Fruit fly (Drosophila melanogaster): Measurements from ENCODE around the gene CG4880.

CG4880 gene

dm6 chrX:16849517-16849916, 37.1 kb upstream of the CG4880 start:
- TF ChIP-seq rn (GFP tag; IDR thresholded peaks at IDR 0.05) (no peak), Pif1B (GFP tag; optimal IDR thresholded peaks at IDR 0.05) (no peak), CG8301 (tag; optimal IDR thresholded peaks at IDR 0.05) (no peak), CG14655 (GFP tag; optimal IDR thresholded peaks at IDR 0.05) (no peak), fd96Ca (GFP tag; IDR thresholded peaks at IDR 0.05) (no peak), CG9948 (tag; optimal IDR thresholded peaks at IDR 0.05) (no peak), CG12605 (GFP tag; IDR thresholded peaks at IDR 0.05) (no peak), Ets98B (GFP tag; IDR thresholded peaks at IDR 0.05) (no peak)

dm6 chrX:16854746-16855145, 31.9 kb upstream of the CG4880 start:
- TF ChIP-seq CG8301 (tag; optimal IDR thresholded peaks at IDR 0.05) = peak; percentile 26
- TF ChIP-seq EcR (GFP tag; optimal IDR thresholded peaks at IDR 0.05) = no peak
- TF ChIP-seq CG13204 (GFP tag; optimal IDR thresholded peaks at IDR 0.05) = no peak
- TF ChIP-seq CG17806 (tag; optimal IDR thresholded peaks at IDR 0.05) = no peak
- peak; percentile 23 for TF ChIP-seq CG14655 (GFP tag; optimal IDR thresholded peaks at IDR 0.05)
- no peak for TF ChIP-seq CG10348 (GFP tag; IDR thresholded peaks at IDR 0.05)
- TF ChIP-seq CG9948 (tag; optimal IDR thresholded peaks at IDR 0.05) = no peak
- peak; percentile 69 for TF ChIP-seq CG32121 (GFP tag; IDR thresholded peaks at IDR 0.05)
- peak; percentile 15 for TF ChIP-seq Pif1A (GFP tag; optimal IDR thresholded peaks at IDR 0.05)
- no peak for TF ChIP-seq CG4496 (GFP tag; IDR thresholded peaks at IDR 0.05)
- no peak for TF ChIP-seq rn (GFP tag; IDR thresholded peaks at IDR 0.05)
- TF ChIP-seq gl (tag; optimal IDR thresholded peaks at IDR 0.05) = no peak
- no peak for TF ChIP-seq Pif1B (GFP tag; optimal IDR thresholded peaks at IDR 0.05)
- TF ChIP-seq CG12605 (GFP tag; IDR thresholded peaks at IDR 0.05) = peak; percentile 14; the same call in 1 of the 2 replicates

dm6 chrX:16859732-16860131, 26.9 kb upstream of the CG4880 start:
- TF ChIP-seq fd96Ca (GFP tag; IDR thresholded peaks at IDR 0.05) (no peak), Pif1A (GFP tag; optimal IDR thresholded peaks at IDR 0.05) (no peak), CG13204 (GFP tag; optimal IDR thresholded peaks at IDR 0.05) (no peak), Snoo (tag; optimal IDR thresholded peaks at IDR 0.05) (no peak), CG8159 (tag; optimal IDR thresholded peaks at IDR 0.05) (peak; percentile 38), gl (tag; optimal IDR thresholded peaks at IDR 0.05) (no peak), Pif1B (GFP tag; optimal IDR thresholded peaks at IDR 0.05) (no peak), rn (GFP tag; IDR thresholded peaks at IDR 0.05) (no peak), CG8301 (tag; optimal IDR thresholded peaks at IDR 0.05) (peak; percentile 12), CG32121 (GFP tag; IDR thresholded peaks at IDR 0.05) (no peak), CG34367 (tag; optimal IDR thresholded peaks at IDR 0.05) (no peak), CG10348 (GFP tag; IDR thresholded peaks at IDR 0.05) (no peak), CG12605 (GFP tag; IDR thresholded peaks at IDR 0.05) (no peak), CG9948 (tag; optimal IDR thresholded peaks at IDR 0.05) (peak; percentile 22), CG14655 (GFP tag; optimal IDR thresholded peaks at IDR 0.05) (peak; percentile 39), CG17806 (tag; optimal IDR thresholded peaks at IDR 0.05) (no peak), CG4496 (GFP tag; IDR thresholded peaks at IDR 0.05) (no peak), CG15710 (tag; optimal IDR thresholded peaks at IDR 0.05) (peak; percentile 16), Ets98B (GFP tag; IDR thresholded peaks at IDR 0.05) (no peak), EcR (GFP tag; optimal IDR thresholded peaks at IDR 0.05) (no peak), D1 (tag; optimal IDR thresholded peaks at IDR 0.05) (no peak)

dm6 chrX:16867622-16868021, 19.0 kb upstream of the CG4880 start:
- TF ChIP-seq rn (GFP tag; IDR thresholded peaks at IDR 0.05) = no peak
- peak; percentile 33; the same call in 1 of the 2 replicates for TF ChIP-seq CG32121 (GFP tag; IDR thresholded peaks at IDR 0.05)

dm6 chrX:16871808-16872207, 14.8 kb upstream of the CG4880 start:
- TF ChIP-seq Pif1B (GFP tag; optimal IDR thresholded peaks at IDR 0.05) (peak; percentile 68), CG14655 (GFP tag; optimal IDR thresholded peaks at IDR 0.05) (peak; percentile 82), Pif1A (GFP tag; optimal IDR thresholded peaks at IDR 0.05) (peak; percentile 79), CG32121 (GFP tag; IDR thresholded peaks at IDR 0.05) (peak; percentile 58; the same call in 1 of the 2 replicates), CG17806 (tag; optimal IDR thresholded peaks at IDR 0.05) (peak; percentile 75), fd96Ca (GFP tag; IDR thresholded peaks at IDR 0.05) (peak; percentile 75; the same call in 2 of the 3 replicates), CG8159 (tag; optimal IDR thresholded peaks at IDR 0.05) (peak; percentile 81), CG10348 (GFP tag; IDR thresholded peaks at IDR 0.05) (no peak), EcR (GFP tag; optimal IDR thresholded peaks at IDR 0.05) (no peak), Ets98B (GFP tag; IDR thresholded peaks at IDR 0.05) (peak; percentile 85), CG34367 (tag; optimal IDR thresholded peaks at IDR 0.05) (peak; percentile 80), CG9948 (tag; optimal IDR thresholded peaks at IDR 0.05) (peak; percentile 80), CG8301 (tag; optimal IDR thresholded peaks at IDR 0.05) (peak; percentile 74), gl (tag; optimal IDR thresholded peaks at IDR 0.05) (peak; percentile 64), CG4496 (GFP tag; IDR thresholded peaks at IDR 0.05) (peak; percentile 85), CG13204 (GFP tag; optimal IDR thresholded peaks at IDR 0.05) (peak; percentile 36), CG15710 (tag; optimal IDR thresholded peaks at IDR 0.05) (peak; percentile 84), Snoo (tag; optimal IDR thresholded peaks at IDR 0.05) (peak; percentile 53), rn (GFP tag; IDR thresholded peaks at IDR 0.05) (peak; percentile 70), D1 (tag; optimal IDR thresholded peaks at IDR 0.05) (peak; percentile 46), CG12605 (GFP tag; IDR thresholded peaks at IDR 0.05) (peak; percentile 78)

dm6 chrX:16873053-16873452, 13.6 kb upstream of the CG4880 start:
- peak; percentile 19 for TF ChIP-seq Pif1A (GFP tag; optimal IDR thresholded peaks at IDR 0.05)
- peak; percentile 23 for TF ChIP-seq CG8301 (tag; optimal IDR thresholded peaks at IDR 0.05)
- peak; percentile 63 for TF ChIP-seq CG15710 (tag; optimal IDR thresholded peaks at IDR 0.05)
- no peak; the same call in 2 of the 3 replicates for TF ChIP-seq fd96Ca (GFP tag; IDR thresholded peaks at IDR 0.05)
- no peak for TF ChIP-seq CG13204 (GFP tag; optimal IDR thresholded peaks at IDR 0.05)
- peak; percentile 37 for TF ChIP-seq CG34367 (tag; optimal IDR thresholded peaks at IDR 0.05)
- TF ChIP-seq D1 (tag; optimal IDR thresholded peaks at IDR 0.05) = no peak
- TF ChIP-seq CG8159 (tag; optimal IDR thresholded peaks at IDR 0.05) = peak; percentile 58
- peak; percentile 61 for TF ChIP-seq CG32121 (GFP tag; IDR thresholded peaks at IDR 0.05)
- TF ChIP-seq CG10348 (GFP tag; IDR thresholded peaks at IDR 0.05) = no peak
- TF ChIP-seq CG14655 (GFP tag; optimal IDR thresholded peaks at IDR 0.05) = peak; percentile 57
- peak; percentile 47; the same call in 1 of the 3 replicates for TF ChIP-seq CG4496 (GFP tag; IDR thresholded peaks at IDR 0.05)
- TF ChIP-seq gl (tag; optimal IDR thresholded peaks at IDR 0.05) = no peak
- peak; percentile 54 for TF ChIP-seq Snoo (tag; optimal IDR thresholded peaks at IDR 0.05)
- TF ChIP-seq CG17806 (tag; optimal IDR thresholded peaks at IDR 0.05) = peak; percentile 16
- TF ChIP-seq CG12605 (GFP tag; IDR thresholded peaks at IDR 0.05) = 0 out of 2 replicates have a peak, but pooled peaks have one; percentile 38
- TF ChIP-seq Pif1B (GFP tag; optimal IDR thresholded peaks at IDR 0.05) = peak; percentile 29
- TF ChIP-seq Ets98B (GFP tag; IDR thresholded peaks at IDR 0.05) = peak; percentile 44; the same call in 1 of the 2 replicates
- no peak for TF ChIP-seq EcR (GFP tag; optimal IDR thresholded peaks at IDR 0.05)
- no peak for TF ChIP-seq rn (GFP tag; IDR thresholded peaks at IDR 0.05)
- TF ChIP-seq CG9948 (tag; optimal IDR thresholded peaks at IDR 0.05) = peak; percentile 58

All from whole organism, pupa.